Worm (Caenorhabditis elegans): ENCODE measurements around the gene F27D9.12.

F27D9.12 gene

DNA sequence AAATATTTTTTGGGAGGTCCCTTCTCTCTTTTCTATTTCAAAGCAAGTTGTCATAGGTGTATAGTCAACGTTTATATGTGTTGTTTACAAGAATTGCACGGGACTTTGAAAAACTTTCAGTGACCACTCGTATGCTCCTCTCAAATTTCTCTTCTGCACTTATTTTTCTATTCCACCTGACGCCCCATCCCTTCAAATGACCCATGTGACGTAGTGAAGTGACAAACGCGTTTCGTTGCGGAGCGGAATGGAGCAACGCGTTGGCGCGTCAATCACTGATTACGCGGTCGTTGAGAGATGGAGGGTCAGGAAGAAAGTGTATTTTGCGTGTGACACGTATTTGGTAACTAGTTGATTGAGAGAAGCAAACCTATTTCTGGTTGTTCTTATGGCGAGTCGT is 20.7 kb downstream of the F27D9.12 start:
- TF ChIP-seq cog-1 (tag; optimal IDR thresholded peaks at IDR 0.05): no peak
- TF ChIP-seq klf-2 (GFP tag; conservative IDR thresholded peaks at IDR 0.05): no peak
- no peak for TF ChIP-seq ref-1 (GFP tag; conservative IDR thresholded peaks at IDR 0.05)
- TF ChIP-seq ztf-23 (GFP tag; IDR thresholded peaks at IDR 0.05): no peak
- TF ChIP-seq ztf-29 (GFP tag; IDR thresholded peaks at IDR 0.05): no peak
- TF ChIP-seq flt-1 (GFP tag; IDR thresholded peaks at IDR 0.05): no peak
- no peak for TF ChIP-seq med-1 (GFP tag; optimal IDR thresholded peaks at IDR 0.05; ENCODE audit: insufficient read depth)
- TF ChIP-seq T22C8.4 (GFP tag; IDR thresholded peaks at IDR 0.05): no peak
- TF ChIP-seq tab-1 (GFP tag; IDR thresholded peaks at IDR 0.05): no peak

DNA sequence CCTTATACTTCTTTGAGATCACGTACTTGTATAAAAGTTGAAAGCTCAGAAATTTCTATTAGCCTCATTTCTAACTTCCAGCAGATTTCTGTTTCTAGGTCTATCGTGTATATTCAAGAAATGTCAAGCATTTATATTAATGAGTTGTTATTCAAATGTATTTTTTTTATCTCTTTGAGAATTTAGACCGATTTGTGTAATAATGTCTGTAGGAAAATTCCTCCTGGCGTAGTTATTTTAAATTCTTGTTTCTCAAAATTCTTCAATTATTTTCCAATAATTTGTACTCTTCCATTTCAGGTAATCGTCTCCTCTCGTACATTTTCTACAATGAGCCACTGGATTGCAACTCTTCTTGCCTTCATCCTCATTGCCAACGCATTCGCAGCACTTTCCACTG is 29.4 kb downstream of the F27D9.12 start, which contains the start of gene nlp-61:
Gene nlp-61 (plus strand): TSS at position 301 of the 400 bp plus-strand sequence.
- TF ChIP-seq T22C8.4 (GFP tag; IDR thresholded peaks at IDR 0.05): no peak
- no peak for TF ChIP-seq tab-1 (GFP tag; IDR thresholded peaks at IDR 0.05)
- TF ChIP-seq flt-1 (GFP tag; IDR thresholded peaks at IDR 0.05): no peak
- no peak for TF ChIP-seq cog-1 (tag; optimal IDR thresholded peaks at IDR 0.05)
- no peak for TF ChIP-seq klf-2 (GFP tag; conservative IDR thresholded peaks at IDR 0.05)
- no peak for TF ChIP-seq ref-1 (GFP tag; conservative IDR thresholded peaks at IDR 0.05)
- TF ChIP-seq med-1 (GFP tag; optimal IDR thresholded peaks at IDR 0.05; ENCODE audit: insufficient read depth): no peak
- no peak for TF ChIP-seq ztf-29 (GFP tag; IDR thresholded peaks at IDR 0.05)
- no peak for TF ChIP-seq ztf-23 (GFP tag; IDR thresholded peaks at IDR 0.05)

ce11 chrX:7614466-7614865 is 42.3 kb downstream of the F27D9.12 start:
- no peak for TF ChIP-seq klf-2 (GFP tag; conservative IDR thresholded peaks at IDR 0.05)
- no peak for TF ChIP-seq flt-1 (GFP tag; IDR thresholded peaks at IDR 0.05)
- TF ChIP-seq med-1 (GFP tag; optimal IDR thresholded peaks at IDR 0.05; ENCODE audit: insufficient read depth): no peak
- TF ChIP-seq ztf-23 (GFP tag; IDR thresholded peaks at IDR 0.05): no peak
- TF ChIP-seq cog-1 (tag; optimal IDR thresholded peaks at IDR 0.05): no peak

ce11 chrX:7607982-7608381 is 48.8 kb downstream of the F27D9.12 start, which contains the start of gene twk-17:
TSS of gene twk-17 (minus strand) at chrX:7608082.
- TF ChIP-seq klf-2 (GFP tag; conservative IDR thresholded peaks at IDR 0.05) (no peak), ztf-29 (GFP tag; IDR thresholded peaks at IDR 0.05) (no peak), ref-1 (GFP tag; conservative IDR thresholded peaks at IDR 0.05) (no peak), ztf-23 (GFP tag; IDR thresholded peaks at IDR 0.05) (no peak), cog-1 (tag; optimal IDR thresholded peaks at IDR 0.05) (no peak), flt-1 (GFP tag; IDR thresholded peaks at IDR 0.05) (no peak), tab-1 (GFP tag; IDR thresholded peaks at IDR 0.05) (no peak)
